Fruit fly (Drosophila melanogaster) whole organism, embryonic: ENCODE results near the gene CG3655.
A peak's percentile ranks its signal among the peaks of the same experiment; 100 is the strongest.

Experiments
- Antp ChIP-seq: fragments of 200-800 bp; sonication (Bioruptor generic); optimal IDR thresholded peaks from 3 replicates; lab custom pipeline; 2016; ENCODE audit warnings: missing biosample characterization, missing genetic modification characterization
- Atf6 ChIP-seq: fragments of 200-800 bp; sonication (Bioruptor generic); IDR thresholded peaks from 2 replicates; pipeline ENCODE4 v1.3.6; 2022; ENCODE audit warnings: missing biosample characterization, missing genetic modification characterization
- B-H1 ChIP-seq: fragments of 200-800 bp; sonication (Bioruptor generic); IDR thresholded peaks from 3 replicates; pipeline ENCODE4 v1.3.6; 2022; ENCODE audit warnings: missing biosample characterization, missing genetic modification characterization
- CG11696 ChIP-seq: fragments of 200-800 bp; sonication (Bioruptor generic); IDR thresholded peaks from 2 replicates; pipeline ENCODE4 v1.3.6; 2022; ENCODE audit warnings: missing biosample characterization, missing genetic modification characterization
- CG12071 ChIP-seq: fragments of 200-800 bp; sonication (Bioruptor generic); optimal IDR thresholded peaks from 3 replicates; lab custom pipeline; 2018; ENCODE audit warnings: missing biosample characterization, mild to moderate bottlenecking, missing genetic modification characterization
- CG13424 ChIP-seq: fragments of 200-800 bp; sonication (Bioruptor generic); optimal IDR thresholded peaks from 2 replicates; lab custom pipeline; 2019; ENCODE audit warnings: missing biosample characterization, mild to moderate bottlenecking, missing genetic modification characterization, moderate library complexity
- CG2712 ChIP-seq: fragments of 200-800 bp; optimal IDR thresholded peaks from 3 replicates; lab custom pipeline; 2019; ENCODE audit warnings: missing biosample characterization, mild to moderate bottlenecking, missing genetic modification characterization, moderate library complexity
- CG30431 ChIP-seq: fragments of 200-800 bp; sonication (Bioruptor generic); optimal IDR thresholded peaks from 2 replicates; lab custom pipeline; 2017; ENCODE audit warnings: missing biosample characterization, missing genetic modification characterization
- CG32772 ChIP-seq: fragments of 200-800 bp; sonication (Bioruptor generic); IDR thresholded peaks from 2 replicates; pipeline ENCODE4 v1.3.6; 2022; ENCODE audit warnings: missing biosample characterization, missing genetic modification characterization
- CG3847 ChIP-seq: fragments of 200-800 bp; sonication (Bioruptor generic); IDR thresholded peaks from 2 replicates; pipeline ENCODE4 v1.3.6; 2022; ENCODE audit warnings: missing biosample characterization, missing genetic modification characterization
- CG42726 ChIP-seq: fragments of 200-800 bp; sonication (Bioruptor generic); IDR thresholded peaks from 2 replicates; pipeline ENCODE4 v1.3.6; 2022; ENCODE audit warnings: missing biosample characterization, missing genetic modification characterization; ENCODE audit not compliant: partially characterized antibody
- CG7839 ChIP-seq: fragments of 200-800 bp; sonication (Bioruptor generic); optimal IDR thresholded peaks from 3 replicates; lab custom pipeline; 2018; ENCODE audit warnings: missing biosample characterization, mild to moderate bottlenecking, missing genetic modification characterization, moderate library complexity
- CG9932 ChIP-seq: fragments of 200-800 bp; sonication (Bioruptor generic); IDR thresholded peaks from 2 replicates; pipeline ENCODE4 v1.3.6; 2022; ENCODE audit warnings: missing biosample characterization, missing genetic modification characterization
- Dad ChIP-seq: fragments of 200-800 bp; sonication (Bioruptor generic); optimal IDR thresholded peaks from 3 replicates; lab custom pipeline; 2016; ENCODE audit warnings: missing biosample characterization, missing genetic modification characterization
- Doc2 ChIP-seq: fragments of 200-800 bp; sonication (Bioruptor generic); IDR thresholded peaks from 2 replicates; pipeline ENCODE4 v1.3.6; 2022; ENCODE audit warnings: missing biosample characterization, missing genetic modification characterization
- Drgx ChIP-seq: fragments of 200-800 bp; sonication (Bioruptor generic); IDR thresholded peaks from 2 replicates; pipeline ENCODE4 v1.3.6; 2022; ENCODE audit warnings: missing biosample characterization, missing genetic modification characterization
- Fer2 ChIP-seq: fragments of 200-800 bp; sonication (Bioruptor generic); optimal IDR thresholded peaks from 2 replicates; lab custom pipeline; 2018; ENCODE audit warnings: missing biosample characterization, mild to moderate bottlenecking, missing genetic modification characterization, moderate library complexity
- Gsc ChIP-seq: fragments of 200-800 bp; sonication (Bioruptor generic); IDR thresholded peaks from 2 replicates; pipeline ENCODE4 v1.3.6; 2022; ENCODE audit warnings: missing biosample characterization, missing genetic modification characterization
- Hand ChIP-seq: fragments of 200-800 bp; sonication (Bioruptor generic); optimal IDR thresholded peaks from 2 replicates; lab custom pipeline; 2017; ENCODE audit warnings: mild to moderate bottlenecking, missing biosample characterization, missing genetic modification reagents, missing genetic modification characterization
- MTF-1 ChIP-seq: fragments of 200-800 bp; sonication (Bioruptor generic); optimal IDR thresholded peaks from 2 replicates; lab custom pipeline; 2018; ENCODE audit warnings: missing biosample characterization, mild to moderate bottlenecking, missing genetic modification characterization, borderline replicate concordance
- Meics ChIP-seq: fragments of 200-800 bp; sonication (Bioruptor generic); optimal IDR thresholded peaks from 2 replicates; lab custom pipeline; 2017; ENCODE audit warnings: missing biosample characterization, mild to moderate bottlenecking, missing genetic modification characterization
- NFAT ChIP-seq: fragments of 200-800 bp; sonication (Bioruptor generic); IDR thresholded peaks from 2 replicates; pipeline ENCODE4 v1.3.6; 2022; ENCODE audit warnings: missing biosample characterization, missing genetic modification characterization
- Oaz ChIP-seq: fragments of 200-800 bp; sonication (Bioruptor generic); IDR thresholded peaks from 2 replicates; pipeline ENCODE4 v1.3.6; 2022; ENCODE audit warnings: missing biosample characterization, missing genetic modification characterization
- Ptx1 ChIP-seq: fragments of 200-800 bp; sonication (Bioruptor generic); IDR thresholded peaks from 2 replicates; pipeline ENCODE4 v1.3.6; 2022; ENCODE audit warnings: missing biosample characterization, missing genetic modification characterization
- Sox102F ChIP-seq: fragments of 200-800 bp; sonication (Bioruptor generic); optimal IDR thresholded peaks from 2 replicates; lab custom pipeline; 2018; ENCODE audit warnings: missing biosample characterization, mild to moderate bottlenecking, missing genetic modification characterization, moderate library complexity
- Tbp ChIP-seq: fragments of >200 bp; optimal IDR thresholded peaks from 2 replicates; lab custom pipeline; 2018; ENCODE audit warnings: missing biosample characterization, missing genetic modification characterization
- Xrp1 ChIP-seq: fragments of 200-800 bp; sonication (Bioruptor generic); IDR thresholded peaks from 2 replicates; pipeline ENCODE4 v1.3.6; 2022; ENCODE audit warnings: missing biosample characterization, missing genetic modification characterization
- bowl ChIP-seq: fragments of 200-800 bp; sonication (Bioruptor generic); IDR thresholded peaks from 2 replicates; pipeline ENCODE4 v1.3.6; 2022; ENCODE audit warnings: missing biosample characterization, missing genetic modification characterization
- crc ChIP-seq: fragments of 200-800 bp; sonication (Bioruptor generic); optimal IDR thresholded peaks from 2 replicates; lab custom pipeline; 2016; ENCODE audit warnings: missing biosample characterization, missing genetic modification characterization
- dati ChIP-seq: fragments of 200-800 bp; sonication (Bioruptor generic); IDR thresholded peaks from 2 replicates; pipeline ENCODE4 v1.3.6; 2022; ENCODE audit warnings: missing biosample characterization, missing genetic modification characterization
- disco-r ChIP-seq: fragments of 200-800 bp; sonication (Bioruptor generic); optimal IDR thresholded peaks from 2 replicates; lab custom pipeline; 2016; ENCODE audit warnings: missing biosample characterization, missing genetic modification characterization
- dysf ChIP-seq: fragments of 200-800 bp; sonication (Bioruptor generic); IDR thresholded peaks from 3 replicates; pipeline ENCODE4 v1.3.6; 2022; ENCODE audit warnings: missing biosample characterization, missing genetic modification characterization
- exex ChIP-seq: fragments of 200-800 bp; sonication (Bioruptor generic); optimal IDR thresholded peaks from 4 replicates; lab custom pipeline; 2018; ENCODE audit warnings: missing biosample characterization, mild to moderate bottlenecking, missing genetic modification characterization, moderate library complexity
- gcm ChIP-seq: fragments of 200-800 bp; sonication (Bioruptor generic); optimal IDR thresholded peaks from 2 replicates; lab custom pipeline; 2019; ENCODE audit warnings: missing biosample characterization, mild to moderate bottlenecking, missing genetic modification characterization, moderate library complexity
- gem ChIP-seq: fragments of 200-800 bp; sonication (Bioruptor generic); optimal IDR thresholded peaks from 2 replicates; lab custom pipeline; 2019; ENCODE audit warnings: missing biosample characterization, mild to moderate bottlenecking, missing genetic modification characterization, moderate library complexity
- hb ChIP-seq: fragments of 200-800 bp; sonication (Bioruptor generic); IDR thresholded peaks from 3 replicates; pipeline ENCODE4 v1.3.6; 2022; ENCODE audit warnings: missing biosample characterization, missing genetic modification characterization; ENCODE audit not compliant: partially characterized antibody
- hkb ChIP-seq, 2 experiments: fragments of 200-800 bp in 1 of 2; fragments of >200 bp in 1 of 2; sonication (Bioruptor generic) in 1 of 2; IDR thresholded peaks in 1 of 2; optimal IDR thresholded peaks in 1 of 2; 2 replicates each; pipeline versions ENCODE4 v1.3.6 to Lab custom; 2017 to 2022; ENCODE audit warnings: missing biosample characterization in 1 of 2, missing genetic modification characterization in 1 of 2
- ind ChIP-seq: fragments of 200-800 bp; sonication (Bioruptor generic); optimal IDR thresholded peaks from 3 replicates; lab custom pipeline; 2016; ENCODE audit warnings: missing biosample characterization, missing genetic modification characterization
- jumu ChIP-seq: fragments of 200-800 bp; sonication (Bioruptor generic); optimal IDR thresholded peaks from 3 replicates; lab custom pipeline; 2016; ENCODE audit warnings: missing biosample characterization, missing genetic modification characterization
- lbe ChIP-seq: fragments of 200-800 bp; sonication (Bioruptor generic); optimal IDR thresholded peaks from 2 replicates; lab custom pipeline; 2016; ENCODE audit warnings: missing biosample characterization, mild to moderate bottlenecking, missing genetic modification characterization
- mam ChIP-seq: fragments of 200-800 bp; sonication (Bioruptor generic); optimal IDR thresholded peaks from 3 replicates; lab custom pipeline; 2016; ENCODE audit warnings: missing biosample characterization, missing genetic modification characterization
- nom ChIP-seq: fragments of 200-800 bp; sonication (Bioruptor generic); optimal IDR thresholded peaks from 2 replicates; lab custom pipeline; 2017; ENCODE audit warnings: missing biosample characterization, missing genetic modification characterization, mild to moderate bottlenecking, moderate library complexity, missing genetic modification reagents
- odd ChIP-seq: fragments of 200-800 bp; sonication (Bioruptor generic); optimal IDR thresholded peaks from 2 replicates; lab custom pipeline; 2017; ENCODE audit warnings: missing biosample characterization, mild to moderate bottlenecking, missing genetic modification characterization
- onecut ChIP-seq: fragments of 200-800 bp; sonication (Bioruptor generic); IDR thresholded peaks from 2 replicates; pipeline ENCODE4 v1.3.6; 2022; ENCODE audit warnings: missing biosample characterization, missing genetic modification characterization
- row ChIP-seq: fragments of 200-800 bp; sonication (Bioruptor generic); IDR thresholded peaks from 3 replicates; pipeline ENCODE4 v1.3.6; 2022; ENCODE audit warnings: missing biosample characterization, missing genetic modification characterization
- sens ChIP-seq: fragments of 200-800 bp; sonication (Bioruptor generic); peaks from one replicate; lab custom pipeline; 2016; ENCODE audit warnings: missing biosample characterization, missing genetic modification characterization
- sisA ChIP-seq: fragments of 200-800 bp; sonication (Bioruptor generic); IDR thresholded peaks from 2 replicates; pipeline ENCODE4 v1.3.6; 2022; ENCODE audit warnings: missing biosample characterization, missing genetic modification characterization
- stc ChIP-seq: fragments of 200-800 bp; sonication (Bioruptor generic); IDR thresholded peaks from 2 replicates; pipeline ENCODE4 v1.3.6; 2022; ENCODE audit warnings: missing biosample characterization, missing genetic modification characterization
- ttk ChIP-seq: fragments of 200-800 bp; sonication (Bioruptor generic); IDR thresholded peaks from 2 replicates; pipeline ENCODE4 v2.1.2; 2022; ENCODE audit warnings: missing biosample characterization, missing genetic modification characterization
- zen2 ChIP-seq: fragments of 200-800 bp; sonication (Bioruptor generic); IDR thresholded peaks from 3 replicates; pipeline ENCODE4 v1.3.6; 2022; ENCODE audit warnings: missing biosample characterization, missing genetic modification characterization; ENCODE audit not compliant: partially characterized antibody
- zfh1 ChIP-seq: fragments of 200-800 bp; sonication (Bioruptor generic); IDR thresholded peaks from 3 replicates; pipeline ENCODE4 v1.3.6; 2022; ENCODE audit warnings: missing biosample characterization, missing genetic modification characterization

CG3655 gene

dm6 chrX:1119174-1119573 is 15.5 kb downstream of the CG3655 start (continued):
- TF ChIP-seq Meics: peak; percentile 6
- 0 out of 2 replicates have a peak, but pooled peaks have one; percentile 12 for TF ChIP-seq stc (GFP tag; lab: Robert Waterston, UW)
- no peak for TF ChIP-seq dati (GFP tag; lab: Robert Waterston, UW)
- no peak for TF ChIP-seq Tbp
- TF ChIP-seq gcm (GFP tag; lab: Kevin White, UChicago): no peak
- TF ChIP-seq crc (GFP tag; lab: Kevin White, UChicago): no peak
- no peak for TF ChIP-seq ttk (GFP tag; lab: Robert Waterston, UW)
- TF ChIP-seq dysf: peak; percentile 47; the same call in 1 of the 3 replicates
- peak; percentile 41 for TF ChIP-seq Ptx1 (GFP tag; lab: Robert Waterston, UW)
- no peak for TF ChIP-seq lbe (GFP tag; lab: Kevin White, UChicago)
- peak; percentile 12 for TF ChIP-seq CG13424
- TF ChIP-seq Drgx: peak; percentile 84
- peak; percentile 46; the same call in 1 of the 2 replicates for TF ChIP-seq Xrp1
- TF ChIP-seq MTF-1 (GFP tag; lab: Kevin White, UChicago): no peak
- TF ChIP-seq odd: no peak
- no peak for TF ChIP-seq zen2 (GFP tag; lab: Robert Waterston, UW)
- peak; percentile 45 for TF ChIP-seq sisA (GFP tag; lab: Robert Waterston, UW)
- TF ChIP-seq sens (GFP tag; lab: Kevin White, UChicago): peak; percentile 79
- 0 out of 2 replicates have a peak, but pooled peaks have one; percentile 6 for TF ChIP-seq NFAT
- no peak for TF ChIP-seq CG11696 (GFP tag; lab: Robert Waterston, UW)
- TF ChIP-seq disco-r (GFP tag; lab: Kevin White, UChicago): no peak
- no peak for TF ChIP-seq Dad (GFP tag; lab: Kevin White, UChicago)
- no peak for TF ChIP-seq Doc2 (GFP tag; lab: Robert Waterston, UW)
- TF ChIP-seq bowl: 0 out of 2 replicates have a peak, but pooled peaks have one; percentile 30
- 0 out of 2 replicates have a peak, but pooled peaks have one; percentile 33 for TF ChIP-seq CG32772 (GFP tag; lab: Robert Waterston, UW)
- peak; percentile 4 for TF ChIP-seq gem (tag; lab: Kevin White, UChicago)
- TF ChIP-seq Atf6 (GFP tag; lab: Robert Waterston, UW): peak; percentile 33; the same call in 1 of the 2 replicates
- peak; percentile 17 for TF ChIP-seq Sox102F (GFP tag; lab: Kevin White, UChicago)
- TF ChIP-seq CG12071 (GFP tag; lab: Kevin White, UChicago): no peak
- no peak for TF ChIP-seq Hand
- TF ChIP-seq jumu: peak; percentile 35
- no peak for TF ChIP-seq CG2712 (tag; lab: Kevin White, UChicago)
- peak; percentile 0 for TF ChIP-seq CG7839 (tag; lab: Kevin White, UChicago)
- 0 out of 2 replicates have a peak, but pooled peaks have one; percentile 15 for TF ChIP-seq CG3847 (GFP tag; lab: Robert Waterston, UW)
- TF ChIP-seq row (GFP tag; lab: Robert Waterston, UW): peak; percentile 58
- TF ChIP-seq hb: no peak
- peak; percentile 16 for TF ChIP-seq Antp
- TF ChIP-seq Fer2 (tag; lab: Kevin White, UChicago): no peak
- no peak for TF ChIP-seq CG30431 (GFP tag; lab: Kevin White, UChicago)
- TF ChIP-seq B-H1 (GFP tag; lab: Robert Waterston, UW): no peak
- TF ChIP-seq hkb (optimal IDR thresholded peaks at IDR 0.05; lab: Kevin White, UChicago): no peak
- 0 out of 2 replicates have a peak, but pooled peaks have one; percentile 16 for TF ChIP-seq hkb (GFP tag; IDR thresholded peaks at IDR 0.05; lab: Robert Waterston, UW)
- peak; percentile 21; the same call in 1 of the 2 replicates for TF ChIP-seq onecut (GFP tag; lab: Robert Waterston, UW)
- no peak for TF ChIP-seq Oaz (GFP tag; lab: Robert Waterston, UW)
- peak; percentile 32; the same call in 1 of the 2 replicates for TF ChIP-seq CG9932
- no peak for TF ChIP-seq ind (GFP tag; lab: Kevin White, UChicago)
- TF ChIP-seq CG42726 (GFP tag; lab: Robert Waterston, UW): no peak
- TF ChIP-seq zfh1 (GFP tag; lab: Robert Waterston, UW): 0 out of 3 replicates have a peak, but pooled peaks have one; percentile 25
- no peak for TF ChIP-seq exex (tag; lab: Kevin White, UChicago)
- TF ChIP-seq Gsc: no peak
- TF ChIP-seq nom (GFP tag; lab: Kevin White, UChicago): no peak
- TF ChIP-seq mam (GFP tag; lab: Kevin White, UChicago): no peak
